Fruit fly (Drosophila melanogaster) whole organism, prepupa: ENCODE measurements around the gene CG14312.

Source experiments
- Blimp-1 ChIP-seq: fragments of 200-800 bp; sonication (Bioruptor generic); optimal IDR thresholded peaks from 3 replicates; lab custom pipeline; 2017; ENCODE audit warnings: missing biosample characterization, missing genetic modification characterization, mild to moderate bottlenecking, moderate library complexity, missing genetic modification reagents
- CG10631 ChIP-seq: fragments of 200-800 bp; sonication (Bioruptor generic); optimal IDR thresholded peaks from 2 replicates; lab custom pipeline; 2016; ENCODE audit warnings: missing biosample characterization, missing genetic modification characterization
- CG15336 ChIP-seq: fragments of 200-800 bp; sonication (Bioruptor generic); IDR thresholded peaks from 2 replicates; pipeline ENCODE4 v1.3.6; 2022; ENCODE audit warnings: missing biosample characterization, missing genetic modification characterization
- CG1621 ChIP-seq: fragments of 200-800 bp; sonication (Bioruptor generic); optimal IDR thresholded peaks from 3 replicates; lab custom pipeline; 2018; ENCODE audit warnings: missing biosample characterization, mild to moderate bottlenecking, missing genetic modification characterization
- CG16779 ChIP-seq: fragments of 200-800 bp; sonication (Bioruptor generic); optimal IDR thresholded peaks from 3 replicates; lab custom pipeline; 2017; ENCODE audit warnings: missing biosample characterization, mild to moderate bottlenecking, missing genetic modification characterization
- CG32006 ChIP-seq: fragments of 200-800 bp; sonication (Bioruptor generic); optimal IDR thresholded peaks from 3 replicates; lab custom pipeline; 2017; ENCODE audit warnings: missing biosample characterization, mild to moderate bottlenecking, missing genetic modification characterization
- CG34406 ChIP-seq: fragments of 200-800 bp; sonication (Bioruptor generic); optimal IDR thresholded peaks from 3 replicates; lab custom pipeline; 2016; ENCODE audit warnings: missing biosample characterization, missing genetic modification characterization
- CG3919 ChIP-seq: fragments of 200-800 bp; sonication (Bioruptor generic); optimal IDR thresholded peaks from 3 replicates; lab custom pipeline; 2016; ENCODE audit warnings: missing biosample characterization, missing genetic modification characterization
- CG4318 ChIP-seq: fragments of 200-800 bp; sonication (Bioruptor generic); optimal IDR thresholded peaks from 3 replicates; lab custom pipeline; 2017; ENCODE audit warnings: missing biosample characterization, mild to moderate bottlenecking, missing genetic modification characterization
- CG6163 ChIP-seq: fragments of 200-800 bp; sonication (Bioruptor generic); IDR thresholded peaks from 3 replicates; pipeline ENCODE4 v1.3.6; 2022; ENCODE audit warnings: missing biosample characterization, missing genetic modification characterization
- CG6276 ChIP-seq: fragments of 200-800 bp; sonication (Bioruptor generic); optimal IDR thresholded peaks from 2 replicates; lab custom pipeline; 2017; ENCODE audit warnings: missing biosample characterization, mild to moderate bottlenecking, missing genetic modification characterization
- CG6792 ChIP-seq: fragments of 200-800 bp; sonication (Bioruptor generic); optimal IDR thresholded peaks from 3 replicates; lab custom pipeline; 2016; ENCODE audit warnings: missing biosample characterization, missing genetic modification characterization
- CG6808 ChIP-seq: fragments of 200-800 bp; sonication (Bioruptor generic); optimal IDR thresholded peaks from 3 replicates; lab custom pipeline; 2017; ENCODE audit warnings: missing biosample characterization, missing genetic modification characterization, mild to moderate bottlenecking, moderate library complexity, missing genetic modification reagents
- CG6854 ChIP-seq: fragments of 200-800 bp; sonication (Bioruptor generic); optimal IDR thresholded peaks from 2 replicates; lab custom pipeline; 2017; ENCODE audit warnings: missing biosample characterization, mild to moderate bottlenecking, missing genetic modification characterization
- CG7368 ChIP-seq: fragments of 200-800 bp; sonication (Bioruptor generic); optimal IDR thresholded peaks from 3 replicates; lab custom pipeline; 2016; ENCODE audit warnings: missing biosample characterization, missing genetic modification characterization
- CG8119 ChIP-seq: fragments of 200-800 bp; sonication (Bioruptor generic); IDR thresholded peaks from 3 replicates; pipeline ENCODE4 v1.3.6; 2022; ENCODE audit warnings: missing biosample characterization, missing genetic modification characterization
- CG8632 ChIP-seq: fragments of 200-800 bp; sonication (Bioruptor generic); optimal IDR thresholded peaks from 3 replicates; lab custom pipeline; 2016; ENCODE audit warnings: missing biosample characterization, missing genetic modification characterization
- CG9139 ChIP-seq: fragments of 200-800 bp; sonication (Bioruptor generic); optimal IDR thresholded peaks from 3 replicates; lab custom pipeline; 2017; ENCODE audit warnings: missing biosample characterization, mild to moderate bottlenecking, missing genetic modification characterization
- Eip75B ChIP-seq: fragments of 200-800 bp; sonication (Bioruptor generic); optimal IDR thresholded peaks from 3 replicates; lab custom pipeline; 2016; ENCODE audit warnings: missing biosample characterization, missing genetic modification characterization
- Eip78C ChIP-seq: fragments of 200-800 bp; sonication (Bioruptor generic); peaks from one replicate; lab custom pipeline; 2016; ENCODE audit warnings: missing biosample characterization, missing genetic modification characterization
- Eip93F ChIP-seq: fragments of 200-800 bp; sonication (Bioruptor generic); optimal IDR thresholded peaks from 2 replicates; lab custom pipeline; 2016; ENCODE audit warnings: missing biosample characterization, mild to moderate bottlenecking, missing genetic modification characterization
- Ets21C ChIP-seq: fragments of 200-800 bp; sonication (Bioruptor generic); optimal IDR thresholded peaks from 3 replicates; lab custom pipeline; 2016; ENCODE audit warnings: missing biosample characterization, missing genetic modification characterization
- Ets96B ChIP-seq: fragments of 200-800 bp; optimal IDR thresholded peaks from 2 replicates; lab custom pipeline; 2019; ENCODE audit warnings: missing biosample characterization, mild to moderate bottlenecking, missing genetic modification characterization, moderate library complexity
- Gug ChIP-seq: fragments of 200-800 bp; sonication (Bioruptor generic); IDR thresholded peaks from 2 replicates; pipeline ENCODE4 v1.3.6; 2022; ENCODE audit warnings: missing biosample characterization, missing genetic modification characterization
- Hr38 ChIP-seq: sonication (Bioruptor generic); optimal IDR thresholded peaks from 2 replicates; lab custom pipeline; 2016; ENCODE audit warnings: missing biosample characterization, missing genetic modification characterization
- Hr4 ChIP-seq: fragments of 200-800 bp; sonication (Bioruptor generic); optimal IDR thresholded peaks from 3 replicates; lab custom pipeline; 2016; ENCODE audit warnings: missing biosample characterization, missing genetic modification characterization
- Lpt ChIP-seq: fragments of 200-800 bp; sonication (Bioruptor generic); optimal IDR thresholded peaks from 3 replicates; lab custom pipeline; 2016; ENCODE audit warnings: missing biosample characterization, missing genetic modification characterization
- OdsH ChIP-seq: fragments of 200-800 bp; sonication (Bioruptor generic); optimal IDR thresholded peaks from 3 replicates; lab custom pipeline; 2016; ENCODE audit warnings: missing biosample characterization, missing genetic modification characterization
- Smox ChIP-seq: fragments of 200-800 bp; sonication (Bioruptor generic); optimal IDR thresholded peaks from 3 replicates; lab custom pipeline; 2016; ENCODE audit warnings: missing biosample characterization, missing genetic modification characterization
- Sox102F ChIP-seq: fragments of 200-800 bp; sonication (Bioruptor generic); optimal IDR thresholded peaks from 2 replicates; lab custom pipeline; 2016; ENCODE audit warnings: missing biosample characterization, mild to moderate bottlenecking, missing genetic modification characterization
- Sox14 ChIP-seq: fragments of 200-800 bp; sonication (Bioruptor generic); optimal IDR thresholded peaks from 3 replicates; lab custom pipeline; 2016; ENCODE audit warnings: missing biosample characterization, missing genetic modification characterization
- achi ChIP-seq: fragments of 200-800 bp; sonication (Bioruptor generic); optimal IDR thresholded peaks from 3 replicates; lab custom pipeline; 2016; ENCODE audit warnings: missing biosample characterization, missing genetic modification characterization
- acj6 ChIP-seq: fragments of 200-800 bp; sonication (Bioruptor generic); optimal IDR thresholded peaks from 3 replicates; lab custom pipeline; 2016; ENCODE audit warnings: missing biosample characterization, missing genetic modification characterization
- cyc ChIP-seq: fragments of 200-800 bp; sonication (Bioruptor generic); optimal IDR thresholded peaks from 3 replicates; lab custom pipeline; 2016; ENCODE audit warnings: missing biosample characterization, missing genetic modification characterization
- dsx ChIP-seq: fragments of 200-800 bp; optimal IDR thresholded peaks from 3 replicates; lab custom pipeline; 2019; ENCODE audit warnings: missing biosample characterization, mild to moderate bottlenecking, missing genetic modification characterization, moderate library complexity; ENCODE audit not compliant: poor library complexity, severe bottlenecking
- eg ChIP-seq: fragments of 200-800 bp; sonication (Bioruptor generic); IDR thresholded peaks from 3 replicates; pipeline ENCODE4 v1.3.6; 2022; ENCODE audit warnings: missing biosample characterization, missing genetic modification characterization
- esn ChIP-seq: fragments of 200-800 bp; sonication (Bioruptor generic); optimal IDR thresholded peaks from 2 replicates; lab custom pipeline; 2016; ENCODE audit warnings: missing biosample characterization, mild to moderate bottlenecking, missing genetic modification characterization, moderate library complexity
- fd59A ChIP-seq: fragments of 200-800 bp; sonication (Bioruptor generic); optimal IDR thresholded peaks from 2 replicates; lab custom pipeline; 2017; ENCODE audit warnings: missing biosample characterization, mild to moderate bottlenecking, missing genetic modification characterization, missing genetic modification reagents
- fd85E ChIP-seq: fragments of 200-800 bp; sonication (Bioruptor generic); optimal IDR thresholded peaks from 3 replicates; lab custom pipeline; 2016; ENCODE audit warnings: missing biosample characterization, missing genetic modification characterization
- lz ChIP-seq: fragments of 200-800 bp; sonication (Bioruptor generic); optimal IDR thresholded peaks from 3 replicates; lab custom pipeline; 2016; ENCODE audit warnings: missing biosample characterization, missing genetic modification characterization
- pdm3 ChIP-seq: fragments of 200-800 bp; sonication (Bioruptor generic); optimal IDR thresholded peaks from 3 replicates; lab custom pipeline; 2016; ENCODE audit warnings: missing biosample characterization, missing genetic modification characterization
- salr ChIP-seq, 2 experiments: fragments of 200-800 bp; sonication (Bioruptor generic); optimal IDR thresholded peaks; 3 replicates each; lab custom pipeline; 2016 to 2018; ENCODE audit warnings: missing biosample characterization in 2 of 2, missing genetic modification characterization in 2 of 2, mild to moderate bottlenecking in 1 of 2
- spab ChIP-seq: fragments of 200-800 bp; sonication (Bioruptor generic); optimal IDR thresholded peaks from 2 replicates; lab custom pipeline; 2017; ENCODE audit warnings: missing biosample characterization, mild to moderate bottlenecking, missing genetic modification characterization, missing genetic modification reagents
- ss ChIP-seq, 2 experiments: fragments of 200-800 bp; sonication (Bioruptor generic); optimal IDR thresholded peaks; 2 replicates in 1 of 2; 3 replicates in 1 of 2; lab custom pipeline; 2017 to 2018; ENCODE audit warnings: mild to moderate bottlenecking in 2 of 2, missing biosample characterization in 2 of 2, missing genetic modification characterization in 2 of 2, moderate library complexity in 1 of 2

The CG14312 gene

dm6 chr3R:18311368-18311919 is 28.1 kb upstream of the CG14312 start (continued):
- TF ChIP-seq CG3919 (GFP tag; lab: Kevin White, UChicago) (peak; percentile 57), Sox14 (GFP tag; lab: Kevin White, UChicago) (peak; percentile 88), CG15336 (GFP tag; lab: Robert Waterston, UW) (peak; percentile 13; the same call in 1 of the 2 replicates), Eip75B (GFP tag; lab: Kevin White, UChicago) (peak; percentile 46), dsx (peak; percentile 32), Eip93F (GFP tag; lab: Kevin White, UChicago) (no peak), Hr4 (peak; percentile 0), ss (GFP tag; optimal IDR thresholded peaks at IDR 0.05; lab: Kevin White, UChicago) (peak; percentile 36 to 46), cyc (GFP tag; lab: Kevin White, UChicago) (no peak), CG16779 (tag; lab: Kevin White, UChicago) (peak; percentile 6), esn (peak; percentile 61), CG8119 (GFP tag; lab: Robert Waterston, UW) (peak; percentile 31; the same call in 1 of the 3 replicates), Ets96B (tag; lab: Kevin White, UChicago) (peak; percentile 51), CG6854 (GFP tag; lab: Kevin White, UChicago) (peak; percentile 70), Lpt (GFP tag; lab: Kevin White, UChicago) (peak; percentile 55)

dm6 chr3R:18310766-18311367 is 27.5 kb upstream of the CG14312 start:
- no peak for TF ChIP-seq CG6808
- TF ChIP-seq achi, result no peak
- TF ChIP-seq fd85E (GFP tag; lab: Kevin White, UChicago), result no peak
- no peak for TF ChIP-seq CG7368
- TF ChIP-seq Ets96B (tag; lab: Kevin White, UChicago), result peak; percentile 54
- peak; percentile 5 for TF ChIP-seq spab (GFP tag; lab: Kevin White, UChicago)
- TF ChIP-seq Smox, result peak; percentile 8
- TF ChIP-seq CG6792 (GFP tag; lab: Kevin White, UChicago), result peak; percentile 23
- TF ChIP-seq Sox102F, result peak; percentile 5
- peak; percentile 58 for TF ChIP-seq CG10631 (GFP tag; lab: Kevin White, UChicago)
- TF ChIP-seq Eip78C, result peak; percentile 26
- TF ChIP-seq CG4318, result peak; percentile 44
- peak; percentile 36 for TF ChIP-seq Sox14 (GFP tag; lab: Kevin White, UChicago)
- TF ChIP-seq pdm3, result no peak
- TF ChIP-seq CG34406 (GFP tag; lab: Kevin White, UChicago), result peak; percentile 54
- peak; percentile 47; the same call in 2 of the 3 replicates for TF ChIP-seq eg (GFP tag; lab: Robert Waterston, UW)
- peak; percentile 70 for TF ChIP-seq CG32006
- peak; percentile 13 for TF ChIP-seq CG6276
- TF ChIP-seq Eip75B (GFP tag; lab: Kevin White, UChicago), result peak; percentile 2
- peak in 1 of 2 experiments; percentile 27 for TF ChIP-seq ss (GFP tag; optimal IDR thresholded peaks at IDR 0.05; lab: Kevin White, UChicago)
- TF ChIP-seq CG6854 (GFP tag; lab: Kevin White, UChicago), result no peak
- peak; percentile 27 for TF ChIP-seq OdsH (GFP tag; lab: Kevin White, UChicago)
- peak; percentile 23 for TF ChIP-seq acj6
- TF ChIP-seq CG8632 (GFP tag; lab: Kevin White, UChicago), result peak; percentile 67
- peak; percentile 12 for TF ChIP-seq CG1621 (tag; lab: Kevin White, UChicago)

DNA sequence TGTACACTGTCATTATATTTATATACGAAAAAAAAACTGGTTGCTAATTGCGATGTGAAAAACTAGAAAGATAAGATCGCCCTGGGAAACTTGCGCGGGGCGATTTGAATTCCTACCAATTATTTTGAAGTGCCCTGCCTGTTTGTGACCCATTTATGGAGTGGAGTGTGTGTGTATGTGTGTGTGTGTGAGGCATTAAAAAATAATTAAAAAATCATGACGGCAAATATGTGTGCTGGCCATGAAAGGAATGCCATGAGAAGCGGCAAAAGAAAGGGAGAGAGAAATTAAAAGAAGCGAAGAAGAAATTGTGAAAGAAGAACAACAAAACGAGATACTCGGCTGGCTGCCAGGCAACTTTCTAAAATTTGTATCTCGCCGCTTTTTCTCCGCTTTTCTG is 26.6 kb upstream of the CG14312 start:
- TF ChIP-seq CG6163 (GFP tag; lab: Robert Waterston, UW), result no peak
- TF ChIP-seq CG9139 (GFP tag; lab: Kevin White, UChicago), result no peak
- peak; percentile 14 for TF ChIP-seq CG6854 (GFP tag; lab: Kevin White, UChicago)
- peak; percentile 61 for TF ChIP-seq Eip78C
- TF ChIP-seq salr (GFP tag; optimal IDR thresholded peaks at IDR 0.05; lab: Kevin White, UChicago), result no peak
- TF ChIP-seq Gug (GFP tag; lab: Robert Waterston, UW), result no peak
- TF ChIP-seq CG34406 (GFP tag; lab: Kevin White, UChicago), result no peak
- TF ChIP-seq fd59A (GFP tag; lab: Kevin White, UChicago), result no peak
- no peak for TF ChIP-seq cyc (GFP tag; lab: Kevin White, UChicago)
- TF ChIP-seq lz, result no peak
- no peak for TF ChIP-seq spab (GFP tag; lab: Kevin White, UChicago)
- no peak for TF ChIP-seq pdm3
- no peak for TF ChIP-seq Ets21C (GFP tag; lab: Kevin White, UChicago)
- peak; percentile 40 for TF ChIP-seq Blimp-1 (GFP tag; lab: Kevin White, UChicago)
- TF ChIP-seq Hr38 (GFP tag; lab: Kevin White, UChicago), result no peak
